Fruit fly (Drosophila melanogaster): ENCODE measurements around the gene Myb.
A peak's percentile ranks its signal among the peaks of the same experiment; 100 is the strongest.

The Myb gene

dm6 chrX:15889780-15890608 lies 32.4 kb upstream of the Myb start, which contains the start of the genes MSBP and CG15916 (continued):
- TF ChIP-seq CG6813 (GFP tag; optimal IDR thresholded peaks at IDR 0.05): no peak
- no peak for TF ChIP-seq ems (GFP tag; optimal IDR thresholded peaks at IDR 0.05)
- TF ChIP-seq NFAT (GFP tag; IDR thresholded peaks at IDR 0.05): no peak
- TF ChIP-seq CG1647 (GFP tag; optimal IDR thresholded peaks at IDR 0.05): no peak
- TF ChIP-seq CG6175 (GFP tag; IDR thresholded peaks at IDR 0.05): no peak
- no peak for TF ChIP-seq CG11695 (GFP tag; IDR thresholded peaks at IDR 0.05)
- TF ChIP-seq jumu (GFP tag; optimal IDR thresholded peaks at IDR 0.05): no peak
- no peak for TF ChIP-seq croc (GFP tag; conservative IDR thresholded peaks at IDR 0.05)
- no peak for TF ChIP-seq chif (GFP tag; optimal IDR thresholded peaks at IDR 0.05)
- TF ChIP-seq HHEX (GFP tag; optimal IDR thresholded peaks at IDR 0.05): no peak
- TF ChIP-seq Ravus (GFP tag; IDR thresholded peaks at IDR 0.05): no peak
- TF ChIP-seq Elba2 (GFP tag; optimal IDR thresholded peaks at IDR 0.05): peak; percentile 13
- TF ChIP-seq Dll (GFP tag; IDR thresholded peaks at IDR 0.05; ENCODE audit: partially characterized antibody): no peak
- TF ChIP-seq CG2116 (GFP tag; optimal IDR thresholded peaks at IDR 0.05): peak; percentile 38
- peak; percentile 55 for TF ChIP-seq slbo (GFP tag; IDR thresholded peaks at IDR 0.05)
- TF ChIP-seq Optix (GFP tag; IDR thresholded peaks at IDR 0.05): no peak
- TF ChIP-seq CG10209 (GFP tag; optimal IDR thresholded peaks at IDR 0.05): peak; percentile 57
- TF ChIP-seq CG17829 (tag; optimal IDR thresholded peaks at IDR 0.05): peak; percentile 41
- TF ChIP-seq Trl (optimal IDR thresholded peaks at IDR 0.05): no peak
- TF ChIP-seq Trl (GFP tag; optimal IDR thresholded peaks at IDR 0.05): no peak
- no peak for TF ChIP-seq fd3F (GFP tag; optimal IDR thresholded peaks at IDR 0.05)
- TF ChIP-seq Ssrp (tag; optimal IDR thresholded peaks at IDR 0.05): peak; percentile 53
- TF ChIP-seq tap (tag; optimal IDR thresholded peaks at IDR 0.05): no peak
- peak; percentile 45 for TF ChIP-seq Meics (GFP tag; optimal IDR thresholded peaks at IDR 0.05)
- TF ChIP-seq CG12155 (GFP tag; optimal IDR thresholded peaks at IDR 0.05): peak; percentile 25
- no peak for TF ChIP-seq peb (GFP tag; IDR thresholded peaks at IDR 0.05)
- no peak for TF ChIP-seq Gug (GFP tag; IDR thresholded peaks at IDR 0.05)
- TF ChIP-seq CG4360 (GFP tag; IDR thresholded peaks at IDR 0.05): no peak
- no peak for TF ChIP-seq so (GFP tag; IDR thresholded peaks at IDR 0.05)
- TF ChIP-seq Six4 (GFP tag; optimal IDR thresholded peaks at IDR 0.05): peak; percentile 26
- no peak for TF ChIP-seq crp (GFP tag; optimal IDR thresholded peaks at IDR 0.05)
- TF ChIP-seq salm (tag; optimal IDR thresholded peaks at IDR 0.05): no peak
- no peak for TF ChIP-seq CG14014 (GFP tag; IDR thresholded peaks at IDR 0.05)
- TF ChIP-seq sd (tag; optimal IDR thresholded peaks at IDR 0.05): no peak
- TF ChIP-seq tx (GFP tag; optimal IDR thresholded peaks at IDR 0.05): no peak
- TF ChIP-seq CG5245 (GFP tag; optimal IDR thresholded peaks at IDR 0.05): no peak
- TF ChIP-seq ssp (GFP tag; IDR thresholded peaks at IDR 0.05): peak; percentile 93
- no peak for TF ChIP-seq ranshi (GFP tag; IDR thresholded peaks at IDR 0.05)
- no peak for TF ChIP-seq nau (GFP tag; optimal IDR thresholded peaks at IDR 0.05)
- TF ChIP-seq CG16863 (GFP tag; optimal IDR thresholded peaks at IDR 0.05): no peak
- TF ChIP-seq CG16779 (GFP tag; IDR thresholded peaks at IDR 0.05): no peak
- TF ChIP-seq CG2712 (tag; optimal IDR thresholded peaks at IDR 0.05): peak; percentile 41
- peak; percentile 32; the same call in 1 of the 2 replicates for TF ChIP-seq CG3847 (GFP tag; IDR thresholded peaks at IDR 0.05)
- no peak for TF ChIP-seq gcm (GFP tag; optimal IDR thresholded peaks at IDR 0.05)
- no peak for TF ChIP-seq ATbp (GFP tag; optimal IDR thresholded peaks at IDR 0.05)
- no peak for TF ChIP-seq CG4282 (GFP tag; optimal IDR thresholded peaks at IDR 0.05)
- TF ChIP-seq ac (GFP tag; optimal IDR thresholded peaks at IDR 0.05): no peak
- no peak for TF ChIP-seq CG17359 (tag; optimal IDR thresholded peaks at IDR 0.05)
- no peak for TF ChIP-seq ab (GFP tag; optimal IDR thresholded peaks at IDR 0.05)
- TF ChIP-seq dysf (GFP tag; IDR thresholded peaks at IDR 0.05): no peak; the same call in 2 of the 3 replicates
- no peak for TF ChIP-seq Hand (GFP tag; optimal IDR thresholded peaks at IDR 0.05)
